Worm (Caenorhabditis elegans) whole organism, mixed stage, embryonic: Measurements from ENCODE around the gene Y62H9A.13.

ENCODE experiments used
- bed-3 ChIP-seq: fragments of 200-800 bp; sonication (Bioruptor generic); optimal IDR thresholded peaks from 3 replicates; lab custom pipeline; 2018; ENCODE audit warnings: mild to moderate bottlenecking, missing genetic modification characterization, moderate library complexity, missing compliant biosample characterization
- ceh-43 ChIP-seq: fragments of 200-800 bp; sonication (Bioruptor generic); optimal IDR thresholded peaks from 2 replicates; lab custom pipeline; 2018; ENCODE audit warnings: mild to moderate bottlenecking, missing genetic modification characterization, moderate library complexity, missing compliant biosample characterization
- ces-1 ChIP-seq: fragments of 150-350 bp; optimal IDR thresholded peaks from 2 replicates; lab custom pipeline; 2014; ENCODE audit warnings: missing biosample characterization, missing genetic modification reagents, missing genetic modification characterization
- cnd-1 ChIP-seq: fragments of 200-800 bp; sonication (Bioruptor generic); optimal IDR thresholded peaks from 2 replicates; lab custom pipeline; 2018; ENCODE audit warnings: mild to moderate bottlenecking, missing genetic modification characterization, missing compliant biosample characterization
- elt-1 ChIP-seq: sonication (generic microtip); optimal IDR thresholded peaks from 2 replicates; lab custom pipeline; 2017; ENCODE audit warnings: missing genetic modification characterization, mild to moderate bottlenecking, missing compliant biosample characterization, antibody characterized with exemption, moderate library complexity, borderline replicate concordance; ENCODE audit not compliant: insufficient read depth
- elt-3 ChIP-seq: fragments of 150-350 bp; optimal IDR thresholded peaks from 2 replicates; lab custom pipeline; 2014; ENCODE audit warnings: missing biosample characterization, missing genetic modification characterization
- ham-2 ChIP-seq: fragments of 200-800 bp; sonication (Bioruptor generic); optimal IDR thresholded peaks from 2 replicates; lab custom pipeline; 2018; ENCODE audit warnings: mild to moderate bottlenecking, missing genetic modification characterization, missing compliant biosample characterization
- nhr-12 ChIP-seq: fragments of 150-350 bp; optimal IDR thresholded peaks from 2 replicates; lab custom pipeline; 2014; ENCODE audit warnings: missing biosample characterization, missing genetic modification characterization
- nhr-76 ChIP-seq: sonication (generic microtip); optimal IDR thresholded peaks from 2 replicates; lab custom pipeline; 2017; ENCODE audit warnings: missing biosample characterization, missing genetic modification characterization
- snpc-4 ChIP-seq: fragments of 150-350 bp; optimal IDR thresholded peaks from 2 replicates; lab custom pipeline; 2014; ENCODE audit warnings: missing biosample characterization, missing genetic modification characterization
- unc-62 ChIP-seq: fragments of 150-350 bp; optimal IDR thresholded peaks from 2 replicates; lab custom pipeline; 2014; ENCODE audit warnings: missing biosample characterization, missing genetic modification reagents, missing genetic modification characterization
- ztf-11 ChIP-seq: fragments of 150-350 bp; optimal IDR thresholded peaks from 2 replicates; lab custom pipeline; 2014; ENCODE audit warnings: missing biosample characterization, missing genetic modification characterization

ce11 chrX:11953229-11953628 lies 36.4 kb downstream of the Y62H9A.13 start, which contains the start of gene T08D10.4:
- TF ChIP-seq elt-1 (tag; lab: Kevin White, UChicago) (no peak), ham-2 (no peak), elt-3 (tag; lab: Kevin White, UChicago) (no peak), nhr-12 (tag; lab: Kevin White, UChicago) (no peak), ztf-11 (tag; lab: Kevin White, UChicago) (no peak), snpc-4 (no peak), unc-62 (GFP tag; lab: Kevin White, UChicago) (no peak), ces-1 (GFP tag; lab: Kevin White, UChicago) (no peak), ceh-43 (no peak), nhr-76 (tag; lab: Kevin White, UChicago) (no peak), cnd-1 (tag; lab: Kevin White, UChicago) (no peak), bed-3 (GFP tag; lab: Kevin White, UChicago) (no peak)
